Fruit fly (Drosophila melanogaster) whole organism, embryonic: ENCODE measurements around the gene Mst85C.

Experiments used
- Aef1 ChIP-seq: fragments of 200-800 bp; sonication (Bioruptor generic); IDR thresholded peaks from 3 replicates; pipeline ENCODE4 v1.3.6; 2022; ENCODE audit warnings: missing biosample characterization, missing genetic modification characterization
- BEAF-32 ChIP-seq: fragments of 200-800 bp; sonication (Bioruptor generic); optimal IDR thresholded peaks from 3 replicates; lab custom pipeline; 2017; ENCODE audit warnings: missing biosample characterization, missing genetic modification characterization, mild to moderate bottlenecking, moderate library complexity, missing genetic modification reagents
- BtbVII ChIP-seq: fragments of 200-800 bp; sonication (Bioruptor generic); optimal IDR thresholded peaks from 3 replicates; lab custom pipeline; 2017; ENCODE audit warnings: missing biosample characterization, mild to moderate bottlenecking, missing genetic modification characterization
- CG10274 ChIP-seq: fragments of 200-800 bp; sonication (Bioruptor generic); optimal IDR thresholded peaks from 3 replicates; lab custom pipeline; 2017; ENCODE audit warnings: missing biosample characterization, mild to moderate bottlenecking, missing genetic modification characterization
- CG11723 ChIP-seq: fragments of 200-800 bp; sonication (Bioruptor generic); optimal IDR thresholded peaks from 2 replicates; lab custom pipeline; 2017; ENCODE audit warnings: missing biosample characterization, mild to moderate bottlenecking, missing genetic modification characterization
- CG14667 ChIP-seq: fragments of 200-800 bp; sonication (Bioruptor generic); IDR thresholded peaks from 2 replicates; pipeline ENCODE4 v1.3.6; 2022; ENCODE audit warnings: missing biosample characterization, missing genetic modification characterization
- CG15514 ChIP-seq: fragments of 200-800 bp; sonication (Bioruptor generic); optimal IDR thresholded peaks from 3 replicates; lab custom pipeline; 2017; ENCODE audit warnings: missing biosample characterization, missing genetic modification characterization, mild to moderate bottlenecking, moderate library complexity, missing genetic modification reagents
- CG1603 ChIP-seq: fragments of 200-800 bp; sonication (Bioruptor generic); optimal IDR thresholded peaks from 2 replicates; lab custom pipeline; 2019; ENCODE audit warnings: missing biosample characterization, mild to moderate bottlenecking, missing genetic modification characterization, moderate library complexity
- CG17186 ChIP-seq: fragments of 200-800 bp; sonication (Bioruptor generic); optimal IDR thresholded peaks from 3 replicates; lab custom pipeline; 2017; ENCODE audit warnings: missing biosample characterization, missing genetic modification reagents, missing genetic modification characterization
- CG17328 ChIP-seq: fragments of 200-800 bp; sonication (Bioruptor generic); IDR thresholded peaks from 2 replicates; pipeline ENCODE4 v1.3.6; 2022; ENCODE audit warnings: missing biosample characterization, missing genetic modification characterization
- CG17802 ChIP-seq: fragments of 200-800 bp; sonication (Bioruptor generic); optimal IDR thresholded peaks from 2 replicates; lab custom pipeline; 2018; ENCODE audit warnings: missing biosample characterization, mild to moderate bottlenecking, missing genetic modification characterization, moderate library complexity
- CG17829 ChIP-seq: fragments of 200-800 bp; optimal IDR thresholded peaks from 2 replicates; lab custom pipeline; 2019; ENCODE audit warnings: missing biosample characterization, mild to moderate bottlenecking, missing genetic modification characterization, moderate library complexity
- CG18011 ChIP-seq: fragments of 200-800 bp; sonication (Bioruptor generic); optimal IDR thresholded peaks from 2 replicates; lab custom pipeline; 2017; ENCODE audit warnings: missing biosample characterization, missing genetic modification characterization, mild to moderate bottlenecking, moderate library complexity, missing genotype
- CG2712 ChIP-seq: fragments of 200-800 bp; optimal IDR thresholded peaks from 3 replicates; lab custom pipeline; 2019; ENCODE audit warnings: missing biosample characterization, mild to moderate bottlenecking, missing genetic modification characterization, moderate library complexity
- CG30020 ChIP-seq: fragments of 200-800 bp; optimal IDR thresholded peaks from 2 replicates; lab custom pipeline; 2019; ENCODE audit warnings: missing biosample characterization, mild to moderate bottlenecking, missing genetic modification characterization, moderate library complexity
- CG5953 ChIP-seq: fragments of 200-800 bp; sonication (Bioruptor generic); IDR thresholded peaks from 2 replicates; pipeline ENCODE4 v1.3.6; 2022; ENCODE audit warnings: missing biosample characterization, missing genetic modification characterization
- CG7271 ChIP-seq: fragments of 200-800 bp; sonication (Bioruptor generic); optimal IDR thresholded peaks from 2 replicates; lab custom pipeline; 2018; ENCODE audit warnings: missing biosample characterization, mild to moderate bottlenecking, missing genetic modification characterization, moderate library complexity
- CG8290 ChIP-seq, 3 experiments: fragments of 200-800 bp; sonication (Bioruptor generic); optimal IDR thresholded peaks; 2 replicates each; lab custom pipeline; 2016 to 2019; ENCODE audit warnings: missing biosample characterization in 3 of 3, missing genetic modification characterization in 3 of 3, mild to moderate bottlenecking in 2 of 3, moderate library complexity in 1 of 3
- D ChIP-seq, 2 experiments: fragments of 200-800 bp in 1 of 2; fragments of >200 bp in 1 of 2; sonication (Bioruptor generic) in 1 of 2; optimal IDR thresholded peaks; 2 replicates in 1 of 2; 3 replicates in 1 of 2; lab custom pipeline; 2017; ENCODE audit warnings: mild to moderate bottlenecking in 1 of 2, missing biosample characterization in 1 of 2, missing genetic modification characterization in 1 of 2, missing genetic modification reagents in 1 of 2
- Drgx ChIP-seq: fragments of 200-800 bp; sonication (Bioruptor generic); IDR thresholded peaks from 2 replicates; pipeline ENCODE4 v1.3.6; 2022; ENCODE audit warnings: missing biosample characterization, missing genetic modification characterization
- Gug ChIP-seq: fragments of 200-800 bp; sonication (Bioruptor generic); IDR thresholded peaks from 4 replicates; pipeline ENCODE4 v1.3.6; 2022; ENCODE audit warnings: missing biosample characterization, missing genetic modification characterization
- H15 ChIP-seq: fragments of 200-800 bp; sonication (Bioruptor generic); IDR thresholded peaks from 3 replicates; pipeline ENCODE4 v1.3.6; 2022; ENCODE audit warnings: missing biosample characterization, missing genetic modification characterization
- HLH54F ChIP-seq: fragments of 200-800 bp; sonication (Bioruptor generic); optimal IDR thresholded peaks from 3 replicates; lab custom pipeline; 2016; ENCODE audit warnings: missing biosample characterization, missing genetic modification characterization
- Jarid2 ChIP-seq: fragments of 200-800 bp; sonication (Bioruptor generic); optimal IDR thresholded peaks from 3 replicates; lab custom pipeline; 2017; ENCODE audit warnings: mild to moderate bottlenecking, missing biosample characterization, missing genetic modification reagents, missing genetic modification characterization
- MTF-1 ChIP-seq: fragments of 200-800 bp; sonication (Bioruptor generic); optimal IDR thresholded peaks from 2 replicates; lab custom pipeline; 2018; ENCODE audit warnings: missing biosample characterization, mild to moderate bottlenecking, missing genetic modification characterization, borderline replicate concordance
- Med ChIP-seq: fragments of 200-800 bp; sonication (Bioruptor generic); peaks from one replicate; lab custom pipeline; 2016; ENCODE audit warnings: missing biosample characterization, missing genetic modification characterization, mild to moderate bottlenecking, inconsistent platforms, moderate library complexity
- Mes4 ChIP-seq: fragments of 200-800 bp; sonication (Bioruptor generic); optimal IDR thresholded peaks from 2 replicates; lab custom pipeline; 2016; ENCODE audit warnings: missing biosample characterization, missing genetic modification characterization
- Opbp ChIP-seq: fragments of 200-800 bp; sonication (Bioruptor generic); IDR thresholded peaks from 3 replicates; pipeline ENCODE4 v1.3.6; 2022; ENCODE audit warnings: missing biosample characterization, missing genetic modification characterization; ENCODE audit not compliant: partially characterized antibody
- Poxn ChIP-seq: fragments of 200-800 bp; sonication (Bioruptor generic); IDR thresholded peaks from 2 replicates; pipeline ENCODE4 v1.3.6; 2022; ENCODE audit warnings: missing biosample characterization, missing genetic modification characterization
- Side ChIP-seq: fragments of 200-800 bp; sonication (Bioruptor generic); optimal IDR thresholded peaks from 2 replicates; lab custom pipeline; 2016; ENCODE audit warnings: missing biosample characterization, missing genetic modification characterization
- Stat92E ChIP-seq, 3 experiments: fragments of >200 bp in 2 of 3; fragments of 200-800 bp in 1 of 3; sonication (Bioruptor generic) in 1 of 3; optimal IDR thresholded peaks; 2 replicates each; lab custom pipeline; 2017 to 2019; ENCODE audit warnings: missing biosample characterization in 3 of 3, missing genetic modification characterization in 3 of 3, mild to moderate bottlenecking in 1 of 3, moderate library complexity in 1 of 3
- caup ChIP-seq: fragments of 200-800 bp; sonication (Bioruptor generic); optimal IDR thresholded peaks from 3 replicates; lab custom pipeline; 2017; ENCODE audit warnings: missing biosample characterization, mild to moderate bottlenecking, missing genetic modification characterization, moderate library complexity; ENCODE audit not compliant: severe bottlenecking
- da ChIP-seq: fragments of 200-800 bp; sonication (Bioruptor generic); optimal IDR thresholded peaks from 2 replicates; lab custom pipeline; 2016; ENCODE audit warnings: missing biosample characterization, missing genetic modification characterization
- gcm ChIP-seq: fragments of 200-800 bp; sonication (Bioruptor generic); optimal IDR thresholded peaks from 2 replicates; lab custom pipeline; 2019; ENCODE audit warnings: missing biosample characterization, mild to moderate bottlenecking, missing genetic modification characterization, moderate library complexity
- hbn ChIP-seq: fragments of 200-800 bp; sonication (Bioruptor generic); IDR thresholded peaks from 2 replicates; pipeline ENCODE4 v1.3.6; 2022; ENCODE audit warnings: missing biosample characterization, missing genetic modification characterization; ENCODE audit not compliant: partially characterized antibody
- kni ChIP-seq: fragments of 200-800 bp; sonication (Bioruptor generic); optimal IDR thresholded peaks from 3 replicates; lab custom pipeline; 2017; ENCODE audit warnings: mild to moderate bottlenecking, missing biosample characterization, missing genetic modification reagents, missing genetic modification characterization
- maf-S ChIP-seq: fragments of 200-800 bp; sonication (Bioruptor generic); optimal IDR thresholded peaks from 2 replicates; lab custom pipeline; 2016; ENCODE audit warnings: missing biosample characterization, missing genetic modification characterization
- nau ChIP-seq: fragments of 200-800 bp; sonication (Bioruptor generic); optimal IDR thresholded peaks from 3 replicates; lab custom pipeline; 2017; ENCODE audit warnings: missing biosample characterization, mild to moderate bottlenecking, missing genetic modification characterization, missing genetic modification reagents
- nerfin-1 ChIP-seq: fragments of 200-800 bp; sonication (Bioruptor generic); optimal IDR thresholded peaks from 3 replicates; lab custom pipeline; 2019; ENCODE audit warnings: missing biosample characterization, mild to moderate bottlenecking, missing genetic modification characterization, moderate library complexity
- peb ChIP-seq: fragments of 200-800 bp; sonication (Bioruptor generic); IDR thresholded peaks from 2 replicates; pipeline ENCODE4 v1.3.6; 2022; ENCODE audit warnings: missing biosample characterization, missing genetic modification characterization
- pho ChIP-seq: fragments of 200-800 bp; sonication (Bioruptor generic); optimal IDR thresholded peaks from 2 replicates; lab custom pipeline; 2016; ENCODE audit warnings: missing biosample characterization, missing genetic modification characterization
- prd ChIP-seq, 3 experiments: fragments of >200 bp in 2 of 3; fragments of 200-800 bp in 1 of 3; sonication (Bioruptor generic) in 1 of 3; optimal IDR thresholded peaks in 2 of 3; IDR thresholded peaks in 1 of 3; 2 replicates in 2 of 3; 3 replicates in 1 of 3; pipeline versions ENCODE4 v1.3.6 to Lab custom; 2017 to 2022; ENCODE audit warnings: missing biosample characterization in 1 of 3, missing genetic modification characterization in 1 of 3
- run ChIP-seq: fragments of 200-800 bp; sonication (Bioruptor generic); optimal IDR thresholded peaks from 3 replicates; lab custom pipeline; 2018; ENCODE audit warnings: missing biosample characterization, mild to moderate bottlenecking, missing genetic modification characterization
- tap ChIP-seq: fragments of 200-800 bp; optimal IDR thresholded peaks from 3 replicates; lab custom pipeline; 2019; ENCODE audit warnings: missing biosample characterization, mild to moderate bottlenecking, missing genetic modification characterization, moderate library complexity
- toy ChIP-seq: fragments of 200-800 bp; sonication (Bioruptor generic); IDR thresholded peaks from 2 replicates; pipeline ENCODE4 v1.3.6; 2022; ENCODE audit warnings: missing biosample characterization, missing genetic modification characterization
- twi ChIP-seq: fragments of 200-800 bp; optimal IDR thresholded peaks from 2 replicates; lab custom pipeline; 2019; ENCODE audit warnings: missing biosample characterization, mild to moderate bottlenecking, missing genetic modification characterization, moderate library complexity
- wek ChIP-seq: fragments of 200-800 bp; sonication (Bioruptor generic); optimal IDR thresholded peaks from 3 replicates; lab custom pipeline; 2018; ENCODE audit warnings: missing biosample characterization, mild to moderate bottlenecking, missing genetic modification characterization, moderate library complexity

Mst85C gene

DNA sequence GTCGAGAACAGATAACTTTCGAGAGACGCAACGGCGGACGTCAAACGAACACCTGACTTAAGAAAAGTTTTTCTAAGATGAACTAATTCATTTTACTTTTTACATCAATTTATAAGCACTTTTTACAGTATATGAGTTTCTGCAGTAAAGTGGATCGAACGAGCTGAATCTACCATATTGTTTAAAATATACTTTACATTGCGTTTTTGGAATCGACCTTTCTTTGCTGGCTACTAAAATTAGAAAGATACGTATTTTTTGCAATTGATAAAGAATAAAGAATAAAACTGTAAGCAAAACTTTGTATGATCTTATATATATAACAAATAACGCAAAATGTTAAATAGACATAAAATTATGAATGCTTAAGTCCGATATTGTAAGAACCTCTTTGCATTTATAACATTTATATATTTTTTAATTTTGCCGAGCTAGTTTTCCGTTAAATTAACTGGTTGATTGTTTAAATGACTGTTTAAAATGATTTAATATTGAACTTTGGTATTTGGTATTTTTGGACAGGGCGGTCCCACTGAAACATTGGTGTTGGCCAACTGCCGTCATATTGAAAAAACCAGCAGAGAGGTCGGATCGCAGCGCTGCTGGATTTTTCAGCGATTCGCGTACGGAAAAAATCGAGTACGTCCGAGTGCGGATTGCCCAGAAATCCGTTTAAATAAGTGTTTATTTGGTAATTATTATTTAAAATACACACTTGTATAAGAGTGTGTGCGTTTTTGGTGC, 3.7 kb downstream of the Mst85C start, which contains the start of gene Kdm2 (continued):
- TF ChIP-seq Side (no peak), D (optimal IDR thresholded peaks at IDR 0.05; lab: Kevin White, UChicago) (no peak), D (GFP tag; optimal IDR thresholded peaks at IDR 0.05; lab: Kevin White, UChicago) (no peak), peb (no peak), Drgx (GFP tag; lab: Robert Waterston, UW) (no peak), Gug (GFP tag; lab: Robert Waterston, UW) (no peak), MTF-1 (GFP tag; lab: Kevin White, UChicago) (peak; percentile 63), CG7271 (tag; lab: Kevin White, UChicago) (peak; percentile 81), run (tag; lab: Kevin White, UChicago) (no peak), tap (tag; lab: Kevin White, UChicago) (peak; percentile 49), Jarid2 (GFP tag; lab: Kevin White, UChicago) (peak; percentile 93), kni (no peak), Stat92E (GFP tag; optimal IDR thresholded peaks at IDR 0.05; lab: Kevin White, UChicago) (peak in 1 of 3 experiments; percentile 87), CG8290 (GFP tag; optimal IDR thresholded peaks at IDR 0.05; lab: Kevin White, UChicago) (no peak), CG8290 (tag; optimal IDR thresholded peaks at IDR 0.05; lab: Kevin White, UChicago) (peak in 1 of 2 experiments; percentile 77), nau (no peak), wek (GFP tag; lab: Kevin White, UChicago) (no peak), HLH54F (GFP tag; lab: Kevin White, UChicago) (no peak), da (no peak), gcm (no peak), Opbp (no peak), CG17328 (GFP tag; lab: Robert Waterston, UW) (no peak), CG17186 (no peak), caup (GFP tag; lab: Kevin White, UChicago) (peak; percentile 9), toy (GFP tag; lab: Robert Waterston, UW) (no peak), maf-S (no peak), CG15514 (GFP tag; lab: Kevin White, UChicago) (peak; percentile 96), CG11723 (GFP tag; lab: Kevin White, UChicago) (no peak), prd (optimal IDR thresholded peaks at IDR 0.05; lab: Kevin White, UChicago) (no peak), prd (GFP tag; IDR thresholded peaks at IDR 0.05; lab: Robert Waterston, UW) (no peak), hbn (GFP tag; lab: Robert Waterston, UW) (no peak), CG14667 (no peak), Med (peak; percentile 88), CG10274 (GFP tag; lab: Kevin White, UChicago) (no peak), Mes4 (GFP tag; lab: Kevin White, UChicago) (no peak), nerfin-1 (tag; lab: Kevin White, UChicago) (peak; percentile 16), BEAF-32 (peak; percentile 13), CG18011 (GFP tag; lab: Kevin White, UChicago) (peak; percentile 16), CG2712 (tag; lab: Kevin White, UChicago) (peak; percentile 40), BtbVII (GFP tag; lab: Kevin White, UChicago) (peak; percentile 34), CG1603 (tag; lab: Kevin White, UChicago) (peak; percentile 50), Poxn (GFP tag; lab: Robert Waterston, UW) (no peak), pho (GFP tag; lab: Kevin White, UChicago) (no peak), CG17829 (tag; lab: Kevin White, UChicago) (peak; percentile 45), Aef1 (GFP tag; lab: Robert Waterston, UW) (no peak), CG17802 (no peak), CG30020 (tag; lab: Kevin White, UChicago) (peak; percentile 18), H15 (GFP tag; lab: Robert Waterston, UW) (no peak), twi (tag; lab: Kevin White, UChicago) (peak; percentile 0), CG5953 (GFP tag; lab: Robert Waterston, UW) (no peak)
